In the genomic region with DNA sequence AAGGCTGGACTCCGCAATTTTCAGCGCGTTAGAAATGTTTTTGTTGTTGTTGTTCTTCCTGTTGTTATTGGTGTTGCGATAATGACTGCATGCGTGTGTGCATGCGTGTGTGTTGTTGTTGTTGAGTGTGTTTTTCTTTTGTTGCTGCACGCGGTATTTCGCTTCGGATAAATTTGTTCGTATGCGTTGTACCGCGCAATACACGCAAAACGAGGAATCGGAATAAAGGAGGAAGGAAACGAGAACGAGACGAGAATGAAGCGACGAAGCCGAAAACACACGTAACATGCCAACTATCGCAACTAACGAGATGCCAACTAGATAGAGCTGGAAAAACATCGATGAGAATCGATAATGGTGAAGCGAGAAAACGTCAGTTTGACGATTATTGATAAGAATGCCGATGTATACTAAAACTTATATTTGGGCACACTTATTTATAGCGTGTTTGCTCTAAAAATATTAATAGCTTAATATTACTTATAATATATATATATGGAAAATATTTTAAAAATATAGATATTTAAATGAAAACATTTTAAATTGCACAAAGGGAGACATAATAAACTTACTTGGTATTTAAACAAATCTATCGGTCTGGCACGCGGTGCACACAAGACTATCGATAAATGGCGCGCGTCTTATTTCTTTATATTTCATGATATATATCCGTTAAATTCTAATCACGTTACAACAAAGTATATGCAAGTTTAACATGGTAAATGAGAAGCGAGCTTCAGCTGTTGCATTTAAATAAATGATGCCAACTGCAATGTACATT, we compare ENCODE assay signal across 5 fruit fly cellular contexts.
TF ChIP-seq lines count a peak whose summit lies in the region.

A gene (minus strand): TSS at position 318 of the 781 bp plus-strand sequence.

- TF ChIP-seq CTCF in whole organism, embryonic (GFP tag; optimal IDR thresholded peaks at IDR 0.05; lab: Kevin White, UChicago), result no peak

TF ChIP-seq in whole organism, adult, 20 proteins besides CTCF, POLR2A, EP300 and RAD21:
- TF ChIP-seq CG7045 (GFP tag; optimal IDR thresholded peaks at IDR 0.05; lab: Kevin White, UChicago) (no peak), CG5204 (GFP tag; optimal IDR thresholded peaks at IDR 0.05; lab: Kevin White, UChicago) (no peak), tj (GFP tag; optimal IDR thresholded peaks at IDR 0.05; lab: Kevin White, UChicago) (peak; percentile 64), Mnt (GFP tag; optimal IDR thresholded peaks at IDR 0.05; lab: Kevin White, UChicago) (peak; percentile 77), CG12768 (GFP tag; optimal IDR thresholded peaks at IDR 0.05; lab: Kevin White, UChicago) (no peak), ovo (GFP tag; optimal IDR thresholded peaks at IDR 0.05; lab: Kevin White, UChicago) (peak; percentile 5), bab1 (GFP tag; optimal IDR thresholded peaks at IDR 0.05; lab: Kevin White, UChicago) (peak; percentile 25), Hr96 (GFP tag; optimal IDR thresholded peaks at IDR 0.05; lab: Kevin White, UChicago) (no peak)
TF ChIP-seq in whole organism, adult: peak in this region for 4.

TF ChIP-seq in whole organism, embryonic, 481 proteins besides CTCF, POLR2A, EP300 and RAD21 (continues in another document):
- TF ChIP-seq shn (GFP tag; optimal IDR thresholded peaks at IDR 0.05; lab: Kevin White, UChicago), result no peak
- no peak for TF ChIP-seq CG12236 (GFP tag; optimal IDR thresholded peaks at IDR 0.05; lab: Kevin White, UChicago)
- no peak for TF ChIP-seq psq (GFP tag; optimal IDR thresholded peaks at IDR 0.05; lab: Kevin White, UChicago)
- TF ChIP-seq vnd (GFP tag; IDR thresholded peaks at IDR 0.05; lab: Robert Waterston, UW; ENCODE audit: partially characterized antibody), result peak; percentile 79
- no peak for TF ChIP-seq corto (GFP tag; optimal IDR thresholded peaks at IDR 0.05; lab: Kevin White, UChicago)
- no peak for TF ChIP-seq salm (tag; optimal IDR thresholded peaks at IDR 0.05; lab: Kevin White, UChicago)
- TF ChIP-seq toy (GFP tag; IDR thresholded peaks at IDR 0.05; lab: Robert Waterston, UW), result no peak
- peak; percentile 14; the same call in 1 of the 3 replicates for TF ChIP-seq CG34422 (GFP tag; IDR thresholded peaks at IDR 0.05; lab: Robert Waterston, UW)
- TF ChIP-seq Bdp1 (GFP tag; optimal IDR thresholded peaks at IDR 0.05; lab: Kevin White, UChicago), result no peak
- TF ChIP-seq az2 (GFP tag; optimal IDR thresholded peaks at IDR 0.05; lab: Kevin White, UChicago), result no peak
- no peak for TF ChIP-seq E2f1 (GFP tag; IDR thresholded peaks at IDR 0.05; lab: Robert Waterston, UW)
- TF ChIP-seq chinmo (GFP tag; IDR thresholded peaks at IDR 0.05; lab: Robert Waterston, UW; ENCODE audit: partially characterized antibody), result peak; percentile 85
- no peak for TF ChIP-seq Doc2 (GFP tag; IDR thresholded peaks at IDR 0.05; lab: Robert Waterston, UW)
- no peak for TF ChIP-seq CG2889 (GFP tag; IDR thresholded peaks at IDR 0.05; lab: Robert Waterston, UW)
- TF ChIP-seq gsb (GFP tag; IDR thresholded peaks at IDR 0.05; lab: Robert Waterston, UW), result no peak
- TF ChIP-seq CG15479 (GFP tag; optimal IDR thresholded peaks at IDR 0.05; lab: Kevin White, UChicago), result peak; percentile 33
- no peak for TF ChIP-seq zfh2 (GFP tag; optimal IDR thresholded peaks at IDR 0.05; lab: Kevin White, UChicago)
- TF ChIP-seq CG10565 (GFP tag; optimal IDR thresholded peaks at IDR 0.05; lab: Kevin White, UChicago), result no peak
- TF ChIP-seq CHES-1-like (GFP tag; optimal IDR thresholded peaks at IDR 0.05; lab: Kevin White, UChicago), result no peak

TF ChIP-seq in whole organism, prepupa, 60 proteins besides CTCF, POLR2A, EP300 and RAD21:
- peak; percentile 39 for TF ChIP-seq svp (GFP tag; lab: Kevin White, UChicago)
- TF ChIP-seq CG10631 (GFP tag; optimal IDR thresholded peaks at IDR 0.05; lab: Kevin White, UChicago), result peak; percentile 7
- peak; percentile 20; the same call in 1 of the 2 replicates for TF ChIP-seq CG15336 (GFP tag; IDR thresholded peaks at IDR 0.05; lab: Robert Waterston, UW)
- peak; percentile 40 for TF ChIP-seq Eip78C (GFP tag; lab: Kevin White, UChicago)
- TF ChIP-seq achi (GFP tag; optimal IDR thresholded peaks at IDR 0.05; lab: Kevin White, UChicago), result peak; percentile 56
- no peak for TF ChIP-seq dac (GFP tag; optimal IDR thresholded peaks at IDR 0.05; lab: Kevin White, UChicago)
- TF ChIP-seq CG32006 (GFP tag; optimal IDR thresholded peaks at IDR 0.05; lab: Kevin White, UChicago), result no peak
- peak; percentile 61 for TF ChIP-seq vri (GFP tag; optimal IDR thresholded peaks at IDR 0.05; lab: Kevin White, UChicago)
- TF ChIP-seq Hr39 (GFP tag; optimal IDR thresholded peaks at IDR 0.05; lab: Kevin White, UChicago), result no peak
- TF ChIP-seq CG6163 (GFP tag; IDR thresholded peaks at IDR 0.05; lab: Robert Waterston, UW), result peak; percentile 23; the same call in 1 of the 3 replicates

TF ChIP-seq in whole organism, pupa, 21 proteins besides CTCF, POLR2A, EP300 and RAD21:
- TF ChIP-seq CG15710 (tag; optimal IDR thresholded peaks at IDR 0.05; lab: Kevin White, UChicago) (no peak), rn (GFP tag; IDR thresholded peaks at IDR 0.05; lab: Robert Waterston, UW) (no peak), fd96Ca (GFP tag; IDR thresholded peaks at IDR 0.05; lab: Robert Waterston, UW) (0 out of 3 replicates have a peak, but pooled peaks have one; percentile 16), D1 (tag; optimal IDR thresholded peaks at IDR 0.05; lab: Kevin White, UChicago) (no peak), CG34367 (tag; optimal IDR thresholded peaks at IDR 0.05; lab: Kevin White, UChicago) (no peak), CG17806 (tag; optimal IDR thresholded peaks at IDR 0.05; lab: Kevin White, UChicago) (no peak)

TF ChIP-seq in whole organism, wandering third instar larva, 38 proteins besides CTCF, POLR2A, EP300 and RAD21:
- TF ChIP-seq psq (GFP tag; optimal IDR thresholded peaks at IDR 0.05; lab: Kevin White, UChicago) (peak; percentile 7), Mio (GFP tag; optimal IDR thresholded peaks at IDR 0.05; lab: Kevin White, UChicago) (no peak), brk (GFP tag; optimal IDR thresholded peaks at IDR 0.05; lab: Kevin White, UChicago) (peak; percentile 24), CG9705 (GFP tag; optimal IDR thresholded peaks at IDR 0.05; lab: Kevin White, UChicago) (no peak), Myc (optimal IDR thresholded peaks at IDR 0.05; lab: Kevin White, UChicago) (peak; percentile 60)
TF ChIP-seq in whole organism, wandering third instar larva: peak in this region for 3.
